Fruit fly (Drosophila melanogaster): ENCODE data around the gene CG5895.

CG5895 gene

dm6 chr3L:16012315-16012950 is 22.9 kb upstream of the CG5895 start:
- TF ChIP-seq kay (GFP tag; ENCODE audit: borderline replicate concordance) (no peak), CG1620 (GFP tag; optimal IDR thresholded peaks at IDR 0.05) (no peak), Hr96 (GFP tag; optimal IDR thresholded peaks at IDR 0.05) (no peak), ovo (GFP tag; optimal IDR thresholded peaks at IDR 0.05) (no peak), cic (GFP tag; optimal IDR thresholded peaks at IDR 0.05) (no peak), toe (GFP tag; optimal IDR thresholded peaks at IDR 0.05) (no peak), cnc (optimal IDR thresholded peaks at IDR 0.05) (no peak), CG11617 (GFP tag; optimal IDR thresholded peaks at IDR 0.05) (no peak), Mnt (GFP tag; optimal IDR thresholded peaks at IDR 0.05) (no peak)

- TF ChIP-seq cic (GFP tag; optimal IDR thresholded peaks at IDR 0.05) (no peak), kay (GFP tag; ENCODE audit: borderline replicate concordance) (no peak), toe (GFP tag; optimal IDR thresholded peaks at IDR 0.05) (no peak), CG7045 (GFP tag; optimal IDR thresholded peaks at IDR 0.05) (no peak), Crg-1 (GFP tag; optimal IDR thresholded peaks at IDR 0.05) (no peak), tj (GFP tag; optimal IDR thresholded peaks at IDR 0.05) (no peak), Mnt (GFP tag; optimal IDR thresholded peaks at IDR 0.05) (no peak), bab1 (GFP tag; optimal IDR thresholded peaks at IDR 0.05) (no peak), cnc (optimal IDR thresholded peaks at IDR 0.05) (no peak), pad (GFP tag; optimal IDR thresholded peaks at IDR 0.05) (no peak), CG5204 (GFP tag; optimal IDR thresholded peaks at IDR 0.05) (no peak), CG11617 (GFP tag; optimal IDR thresholded peaks at IDR 0.05) (no peak), CG7101 (tag; optimal IDR thresholded peaks at IDR 0.05) (no peak), CG33017 (tag; optimal IDR thresholded peaks at IDR 0.05) (no peak), Clk (GFP tag; optimal IDR thresholded peaks at IDR 0.05) (no peak), CG14711 (tag; optimal IDR thresholded peaks at IDR 0.05) (no peak), ovo (GFP tag; optimal IDR thresholded peaks at IDR 0.05) (no peak), CG12768 (GFP tag; optimal IDR thresholded peaks at IDR 0.05) (no peak)
Observed at dm6 chr3L:16013198-16013982, 21.9 kb upstream of the CG5895 start.

dm6 chr3L:16014515-16014914 is 20.8 kb upstream of the CG5895 start:
- TF ChIP-seq Crg-1 (GFP tag; optimal IDR thresholded peaks at IDR 0.05) = no peak
- TF ChIP-seq tj (GFP tag; optimal IDR thresholded peaks at IDR 0.05) = no peak
- no peak for TF ChIP-seq bab1 (GFP tag; optimal IDR thresholded peaks at IDR 0.05)
- TF ChIP-seq CG7045 (GFP tag; optimal IDR thresholded peaks at IDR 0.05) = no peak
- no peak for TF ChIP-seq CG12768 (GFP tag; optimal IDR thresholded peaks at IDR 0.05)
- no peak for TF ChIP-seq Mnt (GFP tag; optimal IDR thresholded peaks at IDR 0.05)

- TF ChIP-seq ovo (GFP tag; optimal IDR thresholded peaks at IDR 0.05) (no peak), Crg-1 (GFP tag; optimal IDR thresholded peaks at IDR 0.05) (no peak), cic (GFP tag; optimal IDR thresholded peaks at IDR 0.05) (no peak), toe (GFP tag; optimal IDR thresholded peaks at IDR 0.05) (no peak), Hr96 (GFP tag; optimal IDR thresholded peaks at IDR 0.05) (no peak), pad (GFP tag; optimal IDR thresholded peaks at IDR 0.05) (no peak), bab1 (GFP tag; optimal IDR thresholded peaks at IDR 0.05) (no peak), CG7045 (GFP tag; optimal IDR thresholded peaks at IDR 0.05) (no peak), CG14711 (tag; optimal IDR thresholded peaks at IDR 0.05) (no peak), Mnt (GFP tag; optimal IDR thresholded peaks at IDR 0.05) (no peak), CG12768 (GFP tag; optimal IDR thresholded peaks at IDR 0.05) (no peak), tj (GFP tag; optimal IDR thresholded peaks at IDR 0.05) (no peak), cnc (optimal IDR thresholded peaks at IDR 0.05) (no peak), CG5204 (GFP tag; optimal IDR thresholded peaks at IDR 0.05) (no peak), Clk (GFP tag; optimal IDR thresholded peaks at IDR 0.05) (no peak)
Observed at dm6 chr3L:16015765-16016760, 19.2 kb upstream of the CG5895 start.

dm6 chr3L:16016911-16017310 is 18.4 kb upstream of the CG5895 start:
- TF ChIP-seq Hr96 (GFP tag; optimal IDR thresholded peaks at IDR 0.05) (no peak), ovo (GFP tag; optimal IDR thresholded peaks at IDR 0.05) (no peak)

dm6 chr3L:16017528-16018250 is 17.6 kb upstream of the CG5895 start:
- no peak for TF ChIP-seq Mnt (GFP tag; optimal IDR thresholded peaks at IDR 0.05)
- TF ChIP-seq CG33017 (tag; optimal IDR thresholded peaks at IDR 0.05) = no peak
- TF ChIP-seq CG1620 (GFP tag; optimal IDR thresholded peaks at IDR 0.05) = no peak
- no peak for TF ChIP-seq kay (GFP tag; ENCODE audit: borderline replicate concordance)
- no peak for TF ChIP-seq bab1 (GFP tag; optimal IDR thresholded peaks at IDR 0.05)
- TF ChIP-seq Crg-1 (GFP tag; optimal IDR thresholded peaks at IDR 0.05) = no peak
- TF ChIP-seq tj (GFP tag; optimal IDR thresholded peaks at IDR 0.05) = no peak
- TF ChIP-seq toe (GFP tag; optimal IDR thresholded peaks at IDR 0.05) = no peak
- TF ChIP-seq CG12768 (GFP tag; optimal IDR thresholded peaks at IDR 0.05) = no peak
- TF ChIP-seq Hr96 (GFP tag; optimal IDR thresholded peaks at IDR 0.05) = no peak
- TF ChIP-seq cic (GFP tag; optimal IDR thresholded peaks at IDR 0.05) = no peak
- no peak for TF ChIP-seq Clk (GFP tag; optimal IDR thresholded peaks at IDR 0.05)
- no peak for TF ChIP-seq pad (GFP tag; optimal IDR thresholded peaks at IDR 0.05)
- TF ChIP-seq CG11617 (GFP tag; optimal IDR thresholded peaks at IDR 0.05) = no peak
- TF ChIP-seq cnc (optimal IDR thresholded peaks at IDR 0.05) = no peak
- TF ChIP-seq CG7101 (tag; optimal IDR thresholded peaks at IDR 0.05) = no peak
- TF ChIP-seq CG5204 (GFP tag; optimal IDR thresholded peaks at IDR 0.05) = no peak
- no peak for TF ChIP-seq ovo (GFP tag; optimal IDR thresholded peaks at IDR 0.05)
